Worm (Caenorhabditis elegans) whole organism, L2 larva: ENCODE measurements around the gene gas-1.

Experiments
- dmd-4 ChIP-seq: sonication (generic microtip); optimal IDR thresholded peaks from 2 replicates; lab custom pipeline; 2017; ENCODE audit warnings: missing biosample characterization, missing genetic modification characterization
- nhr-25 ChIP-seq: fragments of 150-350 bp; sonication (generic microtip); optimal IDR thresholded peaks from 3 replicates; lab custom pipeline; 2014; ENCODE audit warnings: missing biosample characterization, missing genetic modification characterization

DNA sequence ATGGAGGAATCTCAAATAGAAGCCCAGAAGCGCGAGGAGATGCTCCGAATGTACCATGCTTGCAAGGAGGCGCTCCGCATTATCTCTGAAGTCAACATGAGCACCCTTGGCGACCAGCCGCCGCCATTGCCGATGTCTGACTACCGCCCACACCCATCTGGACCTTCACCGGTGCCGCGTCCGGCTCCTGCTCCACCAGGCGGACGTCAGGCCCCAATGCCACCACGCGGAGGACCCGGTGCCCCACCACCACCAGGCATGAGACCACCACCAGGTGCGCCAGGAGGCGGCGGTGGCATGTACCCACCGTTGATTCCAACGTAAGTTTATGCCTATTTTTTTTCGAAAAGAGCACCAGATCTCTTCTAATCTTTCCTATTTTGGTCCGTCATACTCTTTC is 18.2 kb downstream of the gas-1 start:
- TF ChIP-seq dmd-4 (tag; lab: Kevin White, UChicago) (no peak), nhr-25 (tag; lab: Kevin White, UChicago) (no peak)
